Worm (Caenorhabditis elegans): ENCODE results near the gene Y81B9A.3.
A peak's percentile ranks its signal among the peaks of the same experiment; 100 is the strongest.

The Y81B9A.3 gene

ce11 chrX:9154216-9154615 lies 28.0 kb upstream of the Y81B9A.3 start, which contains the start of gene B0563.7:
Gene B0563.7 (minus strand): TSS chrX:9154316.
- TF ChIP-seq hlh-1 (tag; optimal IDR thresholded peaks at IDR 0.05) (no peak), sptf-1 (tag; optimal IDR thresholded peaks at IDR 0.05) (no peak), elt-3 (tag; optimal IDR thresholded peaks at IDR 0.05) (no peak)

- TF ChIP-seq pha-4 (tag; optimal IDR thresholded peaks at IDR 0.05) = no peak
- TF ChIP-seq ceh-83 (GFP tag; optimal IDR thresholded peaks at IDR 0.05) = no peak
- no peak for TF ChIP-seq tbx-8 (GFP tag; optimal IDR thresholded peaks at IDR 0.05)
- TF ChIP-seq ztf-11 (tag; optimal IDR thresholded peaks at IDR 0.05) = no peak
- TF ChIP-seq sem-2 (GFP tag; optimal IDR thresholded peaks at IDR 0.05) = no peak
- no peak for TF ChIP-seq bed-3 (GFP tag; optimal IDR thresholded peaks at IDR 0.05)
- no peak for TF ChIP-seq ceh-39 (tag; optimal IDR thresholded peaks at IDR 0.05)
Observed at ce11 chrX:9155751-9156150, 26.5 kb upstream of the Y81B9A.3 start.

- TF ChIP-seq ceh-83 (GFP tag; optimal IDR thresholded peaks at IDR 0.05) (no peak), M03D4.4 (tag; optimal IDR thresholded peaks at IDR 0.05) (no peak), nhr-28 (tag; optimal IDR thresholded peaks at IDR 0.05) (no peak), unc-62 (GFP tag; optimal IDR thresholded peaks at IDR 0.05) (peak; percentile 66), blmp-1 (tag; optimal IDR thresholded peaks at IDR 0.05) (no peak), hlh-1 (tag; optimal IDR thresholded peaks at IDR 0.05) (peak; percentile 96), ham-2 (GFP tag; optimal IDR thresholded peaks at IDR 0.05) (no peak), nhr-237 (tag; optimal IDR thresholded peaks at IDR 0.05) (no peak), mab-5 (tag; optimal IDR thresholded peaks at IDR 0.05) (no peak), elt-1 (tag; optimal IDR thresholded peaks at IDR 0.05; ENCODE audit: borderline replicate concordance, insufficient read depth) (no peak), mls-2 (tag; optimal IDR thresholded peaks at IDR 0.05) (no peak), snpc-4 (tag; optimal IDR thresholded peaks at IDR 0.05) (no peak), lin-13 (tag; optimal IDR thresholded peaks at IDR 0.05) (no peak), lin-32 (GFP tag; optimal IDR thresholded peaks at IDR 0.05) (no peak), unc-120 (tag; optimal IDR thresholded peaks at IDR 0.05; ENCODE audit: poor library complexity, severe bottlenecking) (peak; percentile 73), lsy-2 (tag; optimal IDR thresholded peaks at IDR 0.05) (no peak), ceh-43 (GFP tag; optimal IDR thresholded peaks at IDR 0.05) (no peak), nhr-2 (tag; optimal IDR thresholded peaks at IDR 0.05) (no peak), ceh-39 (tag; optimal IDR thresholded peaks at IDR 0.05) (no peak), sptf-1 (tag; optimal IDR thresholded peaks at IDR 0.05) (no peak), mep-1 (tag; optimal IDR thresholded peaks at IDR 0.05) (no peak), ces-1 (GFP tag; optimal IDR thresholded peaks at IDR 0.05) (peak; percentile 88), sem-2 (GFP tag; optimal IDR thresholded peaks at IDR 0.05) (no peak), flh-1 (GFP tag; optimal IDR thresholded peaks at IDR 0.05) (no peak), nhr-76 (tag; optimal IDR thresholded peaks at IDR 0.05) (no peak)
Observed at ce11 chrX:9161253-9161904, 20.9 kb upstream of the Y81B9A.3 start.

- TF ChIP-seq sem-2 (GFP tag; optimal IDR thresholded peaks at IDR 0.05) (no peak), ceh-43 (GFP tag; optimal IDR thresholded peaks at IDR 0.05) (no peak), mls-2 (tag; optimal IDR thresholded peaks at IDR 0.05) (no peak), unc-62 (GFP tag; optimal IDR thresholded peaks at IDR 0.05) (no peak), hlh-1 (tag; optimal IDR thresholded peaks at IDR 0.05) (no peak), drap-1 (GFP tag; optimal IDR thresholded peaks at IDR 0.05) (no peak), blmp-1 (tag; optimal IDR thresholded peaks at IDR 0.05) (no peak), M03D4.4 (tag; optimal IDR thresholded peaks at IDR 0.05) (no peak), ces-1 (GFP tag; optimal IDR thresholded peaks at IDR 0.05) (no peak), ceh-83 (GFP tag; optimal IDR thresholded peaks at IDR 0.05) (no peak), unc-39 (tag; optimal IDR thresholded peaks at IDR 0.05) (no peak), ham-2 (GFP tag; optimal IDR thresholded peaks at IDR 0.05) (no peak), flh-1 (GFP tag; optimal IDR thresholded peaks at IDR 0.05) (no peak)
Observed at ce11 chrX:9162864-9163263, 19.4 kb upstream of the Y81B9A.3 start, which contains the start of gene tsp-11. Gene tsp-11 (plus strand): TSS chrX:9163164.

- TF ChIP-seq blmp-1 (tag; optimal IDR thresholded peaks at IDR 0.05) (no peak), ham-2 (GFP tag; optimal IDR thresholded peaks at IDR 0.05) (no peak), lin-32 (GFP tag; optimal IDR thresholded peaks at IDR 0.05) (no peak), unc-62 (GFP tag; optimal IDR thresholded peaks at IDR 0.05) (no peak), M03D4.4 (tag; optimal IDR thresholded peaks at IDR 0.05) (no peak), nhr-2 (tag; optimal IDR thresholded peaks at IDR 0.05) (no peak), ces-1 (GFP tag; optimal IDR thresholded peaks at IDR 0.05) (no peak), snpc-4 (tag; optimal IDR thresholded peaks at IDR 0.05) (no peak), lin-13 (tag; optimal IDR thresholded peaks at IDR 0.05) (no peak)
Observed at ce11 chrX:9166921-9167320, 15.3 kb upstream of the Y81B9A.3 start, which contains the start of gene B0563.10. Gene B0563.10 (minus strand): TSS chrX:9167245.

Data from whole organism, mixed stage, embryonic.